Fruit fly (Drosophila melanogaster) whole organism, adult: ENCODE data around the gene B4.

Experiments
- CG12768 ChIP-seq: fragments of 200-800 bp; sonication (Bioruptor generic); optimal IDR thresholded peaks from 2 replicates; lab custom pipeline; 2017; ENCODE audit warnings: missing biosample characterization, missing genetic modification characterization, mild to moderate bottlenecking, moderate library complexity, missing genetic modification reagents
- CG7045 ChIP-seq: fragments of 200-800 bp; sonication (Bioruptor generic); optimal IDR thresholded peaks from 2 replicates; lab custom pipeline; 2017; ENCODE audit warnings: missing biosample characterization, mild to moderate bottlenecking, missing genetic modification characterization
- Clk ChIP-seq: fragments of 200-800 bp; sonication (Bioruptor generic); optimal IDR thresholded peaks from 2 replicates; lab custom pipeline; 2017; ENCODE audit warnings: missing biosample characterization, missing genetic modification characterization
- Mnt ChIP-seq: fragments of 200-800 bp; sonication (Bioruptor generic); optimal IDR thresholded peaks from 2 replicates; lab custom pipeline; 2016; ENCODE audit warnings: missing biosample characterization, mild to moderate bottlenecking, missing genetic modification characterization
- cic ChIP-seq: fragments of 200-800 bp; sonication (Bioruptor generic); optimal IDR thresholded peaks from 2 replicates; lab custom pipeline; 2017; ENCODE audit warnings: missing biosample characterization, mild to moderate bottlenecking, missing genetic modification characterization, moderate library complexity
- cnc ChIP-seq, 2 experiments: fragments of >200 bp; optimal IDR thresholded peaks; 2 replicates each; lab custom pipeline; 2017
- kay ChIP-seq: fragments of 200-800 bp; sonication (Bioruptor generic); peaks from one replicate; lab custom pipeline; 2016; ENCODE audit warnings: missing biosample characterization, missing genetic modification characterization, borderline replicate concordance
- toe ChIP-seq: fragments of 200-800 bp; sonication (Bioruptor generic); optimal IDR thresholded peaks from 2 replicates; lab custom pipeline; 2016; ENCODE audit warnings: missing biosample characterization, missing genetic modification characterization

dm6 chr2L:13512182-13513032 lies 36.7 kb downstream of the B4 start:
- no peak for TF ChIP-seq Clk (GFP tag; lab: Kevin White, UChicago)
- peak; percentile 10 for TF ChIP-seq CG12768 (GFP tag; lab: Kevin White, UChicago)
- no peak for TF ChIP-seq toe (GFP tag; lab: Kevin White, UChicago)
- TF ChIP-seq Mnt: peak; percentile 4
- TF ChIP-seq cnc (optimal IDR thresholded peaks at IDR 0.05; lab: Kevin White, UChicago): no peak
- TF ChIP-seq CG7045 (GFP tag; lab: Kevin White, UChicago): peak; percentile 23
- no peak for TF ChIP-seq cic
- TF ChIP-seq kay (GFP tag; lab: Kevin White, UChicago): peak; percentile 94
